Worm (Caenorhabditis elegans) whole organism, L4/young adult: ENCODE results near the gene unc-24.
A peak's percentile ranks its signal among the peaks of the same experiment; 100 is the strongest.
"Not testable (repeated sequence)": the region's sequence is repeated elsewhere in the genome, so short reads cannot be mapped to it uniquely, and the experiment has no call there.

Experiments
- W03F9.2 ChIP-seq: fragments of 150-350 bp; optimal IDR thresholded peaks from 2 replicates; lab custom pipeline; 2014; ENCODE audit warnings: missing biosample characterization, missing genetic modification characterization
- dao-5 ChIP-seq: sonication (generic microtip); optimal IDR thresholded peaks from 2 replicates; lab custom pipeline; 2016; ENCODE audit warnings: missing genotype, missing genetic modification characterization, moderate library complexity, missing compliant biosample characterization
- him-1 ChIP-seq: sonication (generic microtip); optimal IDR thresholded peaks from 2 replicates; lab custom pipeline; 2016; ENCODE audit warnings: missing genotype, missing genetic modification reagents, missing genetic modification characterization, missing compliant biosample characterization

Gene unc-24

ce11 chrIV:7979588-7979987 lies at the start of gene unc-24:
TSS of gene unc-24 (plus strand) at chrIV:7979870.
- TF ChIP-seq him-1 (no peak), dao-5 (tag; lab: Kevin White, UChicago) (no peak), W03F9.2 (tag; lab: Kevin White, UChicago) (no peak)

- TF ChIP-seq him-1 (no peak), W03F9.2 (tag; lab: Kevin White, UChicago) (no peak), dao-5 (tag; lab: Kevin White, UChicago) (no peak)
Measured at ce11 chrIV:7931873-7932272, 47.8 kb upstream of the unc-24 start.

ce11 chrIV:7933733-7934132 lies 45.9 kb upstream of the unc-24 start, which contains the start of gene bbs-2:
TSS of gene bbs-2 (plus strand) at chrIV:7934033.
- TF ChIP-seq dao-5 (tag; lab: Kevin White, UChicago), result no peak
- no peak for TF ChIP-seq him-1
- TF ChIP-seq W03F9.2 (tag; lab: Kevin White, UChicago), result no peak

ce11 chrIV:7938834-7939233 lies 40.8 kb upstream of the unc-24 start, which contains the start of gene F20D12.7:
TSS of gene F20D12.7 (minus strand) at chrIV:7938934.
- TF ChIP-seq dao-5 (tag; lab: Kevin White, UChicago) (no peak), him-1 (no peak), W03F9.2 (tag; lab: Kevin White, UChicago) (no peak)

- TF ChIP-seq dao-5 (tag; lab: Kevin White, UChicago) (no peak), him-1 (no peak), W03F9.2 (tag; lab: Kevin White, UChicago) (no peak)
Measured at ce11 chrIV:7940919-7941318, 38.8 kb upstream of the unc-24 start, which contains the start of gene exc-9. TSS of gene exc-9 (minus strand) at chrIV:7941019.

ce11 chrIV:7943272-7943671 lies 36.4 kb upstream of the unc-24 start:
- no peak for TF ChIP-seq W03F9.2 (tag; lab: Kevin White, UChicago)
- TF ChIP-seq him-1, result no peak
- TF ChIP-seq dao-5 (tag; lab: Kevin White, UChicago), result no peak

- TF ChIP-seq W03F9.2 (tag; lab: Kevin White, UChicago), result no peak
- no peak for TF ChIP-seq him-1
- TF ChIP-seq dao-5 (tag; lab: Kevin White, UChicago), result no peak
Measured at ce11 chrIV:7946457-7946856, 33.2 kb upstream of the unc-24 start, which contains the start of gene czw-1. TSS of gene czw-1 (minus strand) at chrIV:7946825.

- TF ChIP-seq W03F9.2 (tag; lab: Kevin White, UChicago), result peak; percentile 46
Measured at ce11 chrIV:7946899-7947499, 32.7 kb upstream of the unc-24 start, which contains the start of gene F20D12.12. TSS of gene F20D12.12 (plus strand) at chrIV:7947440.

ce11 chrIV:7948290-7948689 lies 31.4 kb upstream of the unc-24 start, which contains the start of gene mcm-3AP:
TSS of gene mcm-3AP (plus strand) at chrIV:7948672.
- not testable (repeated sequence) for TF ChIP-seq W03F9.2 (tag; lab: Kevin White, UChicago); dao-5 (tag; lab: Kevin White, UChicago); him-1

ce11 chrIV:7954006-7954405 lies 25.7 kb upstream of the unc-24 start:
- no peak for TF ChIP-seq W03F9.2 (tag; lab: Kevin White, UChicago)
- no peak for TF ChIP-seq dao-5 (tag; lab: Kevin White, UChicago)
- TF ChIP-seq him-1, result no peak

ce11 chrIV:7955849-7956248 lies 23.8 kb upstream of the unc-24 start, which contains the start of gene ceh-19:
TSS of gene ceh-19 (minus strand) at chrIV:7955949.
- TF ChIP-seq W03F9.2 (tag; lab: Kevin White, UChicago) (no peak), dao-5 (tag; lab: Kevin White, UChicago) (no peak), him-1 (no peak)

- no peak for TF ChIP-seq him-1
- no peak for TF ChIP-seq W03F9.2 (tag; lab: Kevin White, UChicago)
- no peak for TF ChIP-seq dao-5 (tag; lab: Kevin White, UChicago)
Measured at ce11 chrIV:7956643-7957317, 22.9 kb upstream of the unc-24 start, which contains the start of gene csr-1. TSS of gene csr-1 (plus strand) at chrIV:7957267.

ce11 chrIV:7957504-7957903 lies 22.2 kb upstream of the unc-24 start, which contains the start of gene frpr-10:
TSS of gene frpr-10 (plus strand) at chrIV:7957804.
- TF ChIP-seq him-1 (no peak), dao-5 (tag; lab: Kevin White, UChicago) (no peak), W03F9.2 (tag; lab: Kevin White, UChicago) (no peak)

ce11 chrIV:7958092-7958491 lies 21.6 kb upstream of the unc-24 start:
- TF ChIP-seq dao-5 (tag; lab: Kevin White, UChicago), result no peak
